Fruit fly (Drosophila melanogaster) whole organism, embryonic: ENCODE data around the gene alphaTub67C.

ENCODE experiments used
- Atf6 ChIP-seq: fragments of 200-800 bp; sonication (Bioruptor generic); IDR thresholded peaks from 2 replicates; pipeline ENCODE4 v1.3.6; 2022; ENCODE audit warnings: missing biosample characterization, missing genetic modification characterization
- Bteb2 ChIP-seq: fragments of 200-800 bp; sonication (Bioruptor generic); optimal IDR thresholded peaks from 2 replicates; lab custom pipeline; 2016; ENCODE audit warnings: missing biosample characterization, missing genetic modification characterization
- CG10209 ChIP-seq: fragments of 200-800 bp; sonication (Bioruptor generic); optimal IDR thresholded peaks from 3 replicates; lab custom pipeline; 2017; ENCODE audit warnings: missing biosample characterization, mild to moderate bottlenecking, missing genetic modification characterization, missing genetic modification reagents
- CG10959 ChIP-seq: fragments of 200-800 bp; sonication (Bioruptor generic); IDR thresholded peaks from 2 replicates; pipeline ENCODE4 v1.3.6; 2022; ENCODE audit warnings: missing biosample characterization, missing genetic modification characterization
- CG10979 ChIP-seq: fragments of 200-800 bp; sonication (Bioruptor generic); optimal IDR thresholded peaks from 2 replicates; lab custom pipeline; 2018; ENCODE audit warnings: missing biosample characterization, mild to moderate bottlenecking, missing genetic modification characterization, moderate library complexity
- CG11504 ChIP-seq: fragments of 200-800 bp; sonication (Bioruptor generic); optimal IDR thresholded peaks from 3 replicates; lab custom pipeline; 2019; ENCODE audit warnings: missing biosample characterization, mild to moderate bottlenecking, missing genetic modification characterization, moderate library complexity
- CG11560 ChIP-seq: fragments of 200-800 bp; sonication (Bioruptor generic); IDR thresholded peaks from 3 replicates; pipeline ENCODE4 v1.3.6; 2022; ENCODE audit warnings: missing biosample characterization, missing genetic modification characterization
- CG15696 ChIP-seq: fragments of 200-800 bp; sonication (Bioruptor generic); optimal IDR thresholded peaks from 2 replicates; lab custom pipeline; 2019; ENCODE audit warnings: missing biosample characterization, mild to moderate bottlenecking, missing genetic modification characterization, moderate library complexity
- CG16813 ChIP-seq: fragments of 200-800 bp; sonication (Bioruptor generic); IDR thresholded peaks from 3 replicates; pipeline ENCODE4 v1.3.6; 2022; ENCODE audit warnings: missing biosample characterization, missing genetic modification characterization; ENCODE audit not compliant: partially characterized antibody
- CG17568 ChIP-seq: fragments of 200-800 bp; sonication (Bioruptor generic); optimal IDR thresholded peaks from 2 replicates; lab custom pipeline; 2018; ENCODE audit warnings: missing biosample characterization, mild to moderate bottlenecking, missing genetic modification characterization, moderate library complexity
- CG2875 ChIP-seq: fragments of 200-800 bp; sonication (Bioruptor generic); optimal IDR thresholded peaks from 2 replicates; lab custom pipeline; 2017; ENCODE audit warnings: missing biosample characterization, mild to moderate bottlenecking, missing genetic modification characterization, missing genetic modification reagents
- CG31224 ChIP-seq: fragments of 200-800 bp; sonication (Bioruptor generic); IDR thresholded peaks from 2 replicates; pipeline ENCODE4 v1.3.6; 2022; ENCODE audit warnings: missing biosample characterization, missing genetic modification characterization
- CG3163 ChIP-seq: fragments of 200-800 bp; sonication (Bioruptor generic); optimal IDR thresholded peaks from 3 replicates; lab custom pipeline; 2016; ENCODE audit warnings: missing biosample characterization, missing genetic modification characterization
- CG4404 ChIP-seq: fragments of 200-800 bp; sonication (Bioruptor generic); IDR thresholded peaks from 2 replicates; pipeline ENCODE4 v1.3.6; 2022; ENCODE audit warnings: missing biosample characterization, missing genetic modification characterization
- CG6765 ChIP-seq: fragments of 200-800 bp; sonication (Bioruptor generic); optimal IDR thresholded peaks from 3 replicates; lab custom pipeline; 2017; ENCODE audit warnings: missing biosample characterization, mild to moderate bottlenecking, missing genetic modification characterization
- CG8944 ChIP-seq: fragments of 200-800 bp; sonication (Bioruptor generic); optimal IDR thresholded peaks from 3 replicates; lab custom pipeline; 2016; ENCODE audit warnings: missing biosample characterization, missing genetic modification characterization
- D19A ChIP-seq: fragments of 200-800 bp; optimal IDR thresholded peaks from 3 replicates; lab custom pipeline; 2019; ENCODE audit warnings: missing biosample characterization, mild to moderate bottlenecking, missing genetic modification characterization, moderate library complexity
- Dref ChIP-seq: fragments of 200-800 bp; sonication (Bioruptor generic); IDR thresholded peaks from 2 replicates; pipeline ENCODE4 v1.3.6; 2022; ENCODE audit warnings: missing biosample characterization, missing genetic modification characterization
- E2f2 ChIP-seq: fragments of 200-800 bp; sonication (Bioruptor generic); IDR thresholded peaks from 2 replicates; pipeline ENCODE4 v1.3.6; 2022; ENCODE audit warnings: missing biosample characterization, missing genetic modification characterization
- Ets97D ChIP-seq: fragments of 200-800 bp; sonication (Bioruptor generic); optimal IDR thresholded peaks from 3 replicates; lab custom pipeline; 2016; ENCODE audit warnings: missing biosample characterization, missing genetic modification characterization
- Fer1 ChIP-seq: fragments of 200-800 bp; sonication (Bioruptor generic); optimal IDR thresholded peaks from 2 replicates; lab custom pipeline; 2017; ENCODE audit warnings: missing biosample characterization, mild to moderate bottlenecking, missing genetic modification characterization
- Hr3 ChIP-seq: fragments of 200-800 bp; sonication (Bioruptor generic); optimal IDR thresholded peaks from 3 replicates; lab custom pipeline; 2016; ENCODE audit warnings: missing biosample characterization, missing genetic modification characterization
- Hsf ChIP-seq: fragments of 200-800 bp; sonication (Bioruptor generic); optimal IDR thresholded peaks from 3 replicates; lab custom pipeline; 2016; ENCODE audit warnings: missing biosample characterization, missing genetic modification characterization
- Jarid2 ChIP-seq: fragments of 200-800 bp; sonication (Bioruptor generic); optimal IDR thresholded peaks from 3 replicates; lab custom pipeline; 2017; ENCODE audit warnings: mild to moderate bottlenecking, missing biosample characterization, missing genetic modification reagents, missing genetic modification characterization
- Kr ChIP-seq: fragments of 200-800 bp; sonication (Bioruptor generic); optimal IDR thresholded peaks from 2 replicates; lab custom pipeline; 2017; ENCODE audit warnings: missing biosample characterization, mild to moderate bottlenecking, missing genetic modification characterization
- Mad ChIP-seq: fragments of 200-800 bp; sonication (Bioruptor generic); optimal IDR thresholded peaks from 2 replicates; lab custom pipeline; 2016; ENCODE audit warnings: missing biosample characterization, missing genetic modification characterization
- Meics ChIP-seq: fragments of 200-800 bp; sonication (Bioruptor generic); optimal IDR thresholded peaks from 2 replicates; lab custom pipeline; 2017; ENCODE audit warnings: missing biosample characterization, mild to moderate bottlenecking, missing genetic modification characterization
- NC2β ChIP-seq: fragments of 200-800 bp; sonication (Bioruptor generic); optimal IDR thresholded peaks from 2 replicates; lab custom pipeline; 2016; ENCODE audit warnings: missing biosample characterization, missing genetic modification characterization
- Side ChIP-seq: fragments of 200-800 bp; sonication (Bioruptor generic); optimal IDR thresholded peaks from 2 replicates; lab custom pipeline; 2016; ENCODE audit warnings: missing biosample characterization, missing genetic modification characterization
- Sox100B ChIP-seq: fragments of 200-800 bp; sonication (Bioruptor generic); optimal IDR thresholded peaks from 3 replicates; lab custom pipeline; 2018; ENCODE audit warnings: missing biosample characterization, mild to moderate bottlenecking, missing genetic modification characterization
- bigmax ChIP-seq: fragments of 200-800 bp; sonication (Bioruptor generic); optimal IDR thresholded peaks from 2 replicates; lab custom pipeline; 2018; ENCODE audit warnings: missing biosample characterization, mild to moderate bottlenecking, missing genetic modification characterization
- br ChIP-seq: fragments of >200 bp; optimal IDR thresholded peaks from 2 replicates; lab custom pipeline; 2017
- btn ChIP-seq: fragments of 200-800 bp; sonication (Bioruptor generic); optimal IDR thresholded peaks from 2 replicates; lab custom pipeline; 2016; ENCODE audit warnings: missing biosample characterization, missing genetic modification characterization
- chif ChIP-seq, 2 experiments: fragments of 200-800 bp; sonication (Bioruptor generic); optimal IDR thresholded peaks; 3 replicates each; lab custom pipeline; 2016; ENCODE audit warnings: missing biosample characterization in 2 of 2, missing genetic modification characterization in 2 of 2
- dpn ChIP-seq, 2 experiments: fragments of 200-800 bp; sonication (Bioruptor generic); optimal IDR thresholded peaks; 3 replicates each; lab custom pipeline; 2016; ENCODE audit warnings: missing biosample characterization in 2 of 2, missing genetic modification characterization in 2 of 2
- ems ChIP-seq: fragments of 200-800 bp; sonication (Bioruptor generic); optimal IDR thresholded peaks from 3 replicates; lab custom pipeline; 2016; ENCODE audit warnings: missing biosample characterization, missing genetic modification characterization
- exex ChIP-seq: fragments of 200-800 bp; sonication (Bioruptor generic); optimal IDR thresholded peaks from 4 replicates; lab custom pipeline; 2018; ENCODE audit warnings: missing biosample characterization, mild to moderate bottlenecking, missing genetic modification characterization, moderate library complexity
- fd96Cb ChIP-seq: fragments of 200-800 bp; sonication (Bioruptor generic); optimal IDR thresholded peaks from 2 replicates; lab custom pipeline; 2018; ENCODE audit warnings: missing biosample characterization, mild to moderate bottlenecking, missing genetic modification characterization, moderate library complexity
- lov ChIP-seq, 2 experiments: fragments of 200-800 bp in 1 of 2; fragments of >200 bp in 1 of 2; sonication (Bioruptor generic) in 1 of 2; IDR thresholded peaks in 1 of 2; optimal IDR thresholded peaks in 1 of 2; 2 replicates in 1 of 2; 3 replicates in 1 of 2; pipeline versions ENCODE4 v1.3.6 to Lab custom; 2017 to 2022; ENCODE audit warnings: missing biosample characterization in 1 of 2, missing genetic modification characterization in 1 of 2
- repo ChIP-seq: fragments of 200-800 bp; sonication (Bioruptor generic); optimal IDR thresholded peaks from 2 replicates; lab custom pipeline; 2016; ENCODE audit warnings: missing biosample characterization, missing genetic modification characterization
- sc ChIP-seq, 3 experiments: fragments of >200 bp in 2 of 3; fragments of 200-800 bp in 1 of 3; sonication (Bioruptor generic) in 1 of 3; optimal IDR thresholded peaks; 2 replicates in 2 of 3; 3 replicates in 1 of 3; lab custom pipeline; 2017; ENCODE audit warnings: mild to moderate bottlenecking in 1 of 3, missing biosample characterization in 1 of 3, missing genetic modification characterization in 1 of 3, missing genetic modification reagents in 1 of 3
- shn ChIP-seq: fragments of 200-800 bp; sonication (Bioruptor generic); optimal IDR thresholded peaks from 3 replicates; lab custom pipeline; 2016; ENCODE audit warnings: missing biosample characterization, missing genetic modification characterization
- sisA ChIP-seq: fragments of 200-800 bp; sonication (Bioruptor generic); IDR thresholded peaks from 2 replicates; pipeline ENCODE4 v1.3.6; 2022; ENCODE audit warnings: missing biosample characterization, missing genetic modification characterization
- sqz ChIP-seq: fragments of 200-800 bp; sonication (Bioruptor generic); optimal IDR thresholded peaks from 3 replicates; lab custom pipeline; 2018; ENCODE audit warnings: missing biosample characterization, mild to moderate bottlenecking, missing genetic modification characterization
- tgo ChIP-seq: fragments of 200-800 bp; sonication (Bioruptor generic); IDR thresholded peaks from 3 replicates; pipeline ENCODE4 v1.3.6; 2022; ENCODE audit warnings: missing biosample characterization, missing genetic modification characterization
- tna ChIP-seq: fragments of 200-800 bp; sonication (Bioruptor generic); IDR thresholded peaks from 2 replicates; pipeline ENCODE4 v1.3.6; 2022; ENCODE audit warnings: missing biosample characterization, missing genetic modification characterization; ENCODE audit not compliant: partially characterized antibody
- unpg ChIP-seq: fragments of 200-800 bp; sonication (Bioruptor generic); optimal IDR thresholded peaks from 3 replicates; lab custom pipeline; 2018; ENCODE audit warnings: missing biosample characterization, mild to moderate bottlenecking, missing genetic modification characterization, moderate library complexity
- usp ChIP-seq: fragments of >200 bp; optimal IDR thresholded peaks from 2 replicates; lab custom pipeline; 2017; ENCODE audit warnings: missing biosample characterization, missing genetic modification characterization

Gene alphaTub67C

DNA sequence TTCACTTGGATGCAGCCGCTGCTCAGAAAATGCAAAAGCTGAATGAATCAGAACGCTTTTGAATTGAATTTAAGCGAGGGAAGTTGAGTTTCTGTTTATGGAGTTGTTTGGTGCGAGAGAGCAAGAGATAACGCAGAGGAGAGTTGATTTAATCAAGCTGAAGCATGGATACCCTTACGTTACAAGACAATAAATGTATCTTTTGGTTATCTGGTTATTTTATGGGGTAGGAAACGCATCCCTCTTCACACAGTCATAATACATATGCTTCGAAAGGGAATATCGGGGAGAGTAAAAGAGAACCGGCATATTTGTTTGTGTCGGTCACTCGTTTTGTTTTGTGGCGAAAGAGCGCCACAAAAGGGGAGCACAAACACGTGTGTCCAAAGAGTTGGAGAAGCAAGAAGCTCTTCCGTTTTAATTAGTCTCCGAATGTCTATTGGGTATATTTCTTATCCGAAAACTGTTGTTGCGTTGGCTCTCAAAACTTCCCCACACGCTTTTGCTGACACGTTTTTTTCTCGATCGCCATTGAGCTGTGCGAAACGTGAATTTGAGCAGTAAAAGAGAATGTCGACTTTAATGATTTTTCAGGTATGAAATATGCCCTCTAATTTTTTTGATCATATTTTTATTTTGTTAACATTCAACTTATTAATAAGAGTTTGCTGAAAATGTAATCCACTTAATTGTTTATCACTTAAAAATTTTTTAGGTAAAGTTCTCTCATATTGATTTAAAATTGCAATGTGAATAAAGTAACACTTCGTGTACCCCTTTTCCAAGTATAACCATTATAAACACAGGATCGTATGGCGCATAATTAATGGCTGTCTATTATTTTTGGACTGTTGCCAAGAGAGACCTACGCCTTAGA, 15.8 kb downstream of the alphaTub67C start, which contains the start of gene Prps (continued):
- TF ChIP-seq Sox100B (peak; percentile 44), sc (optimal IDR thresholded peaks at IDR 0.05; lab: Kevin White, UChicago) (no peak), sc (GFP tag; optimal IDR thresholded peaks at IDR 0.05; lab: Kevin White, UChicago) (peak; percentile 21), CG10979 (tag; lab: Kevin White, UChicago) (peak; percentile 71), Dref (GFP tag; lab: Robert Waterston, UW) (peak; percentile 24; the same call in 1 of the 2 replicates), fd96Cb (tag; lab: Kevin White, UChicago) (peak; percentile 60), lov (optimal IDR thresholded peaks at IDR 0.05; lab: Kevin White, UChicago) (no peak), lov (GFP tag; IDR thresholded peaks at IDR 0.05; lab: Robert Waterston, UW) (peak; percentile 78; the same call in 2 of the 3 replicates), dpn (GFP tag; optimal IDR thresholded peaks at IDR 0.05; lab: Kevin White, UChicago) (peak; percentile 78 to 83), CG15696 (no peak), Bteb2 (peak; percentile 63), br (no peak), CG4404 (no peak), E2f2 (GFP tag; lab: Robert Waterston, UW) (peak; percentile 35; the same call in 1 of the 2 replicates), Meics (GFP tag; lab: Kevin White, UChicago) (peak; percentile 85), Mad (GFP tag; lab: Kevin White, UChicago) (peak; percentile 24), Hsf (GFP tag; lab: Kevin White, UChicago) (peak; percentile 59), CG16813 (GFP tag; lab: Robert Waterston, UW) (no peak), CG3163 (GFP tag; lab: Kevin White, UChicago) (peak; percentile 97), CG11560 (tag; lab: Robert Waterston, UW) (peak; percentile 43; the same call in 1 of the 3 replicates), CG17568 (peak; percentile 78), unpg (GFP tag; lab: Kevin White, UChicago) (peak; percentile 80), CG11504 (tag; lab: Kevin White, UChicago) (peak; percentile 78), sqz (GFP tag; lab: Kevin White, UChicago) (peak; percentile 15), btn (peak; percentile 65), CG2875 (GFP tag; lab: Kevin White, UChicago) (peak; percentile 37), CG6765 (GFP tag; lab: Kevin White, UChicago) (peak; percentile 52), Atf6 (GFP tag; lab: Robert Waterston, UW) (peak; percentile 73), exex (tag; lab: Kevin White, UChicago) (peak; percentile 60), tgo (GFP tag; lab: Robert Waterston, UW) (peak; percentile 80), Jarid2 (GFP tag; lab: Kevin White, UChicago) (peak; percentile 35), D19A (tag; lab: Kevin White, UChicago) (peak; percentile 100), CG10209 (GFP tag; lab: Kevin White, UChicago) (peak; percentile 8), Hr3 (GFP tag; lab: Kevin White, UChicago) (peak; percentile 47), Fer1 (GFP tag; lab: Kevin White, UChicago) (peak; percentile 83), CG8944 (GFP tag; lab: Kevin White, UChicago) (peak; percentile 47), repo (GFP tag; lab: Kevin White, UChicago) (peak; percentile 75), ems (peak; percentile 81), Ets97D (GFP tag; lab: Kevin White, UChicago) (peak; percentile 41), usp (no peak), sisA (GFP tag; lab: Robert Waterston, UW) (peak; percentile 80), shn (GFP tag; lab: Kevin White, UChicago) (peak; percentile 71), CG10959 (GFP tag; lab: Robert Waterston, UW) (peak; percentile 68; the same call in 1 of the 2 replicates), Kr (GFP tag; lab: Kevin White, UChicago) (no peak), Side (peak; percentile 79), tna (GFP tag; lab: Robert Waterston, UW) (no peak; the same call in 1 of the 2 replicates), chif (GFP tag; optimal IDR thresholded peaks at IDR 0.05; lab: Kevin White, UChicago) (peak; percentile 25 to 65), NC2β (GFP tag; lab: Kevin White, UChicago) (peak; percentile 74), CG31224 (GFP tag; lab: Robert Waterston, UW) (peak; percentile 72), bigmax (GFP tag; lab: Kevin White, UChicago) (peak; percentile 39)
